Worm (Caenorhabditis elegans): Measurements from ENCODE around the gene spr-1.

The spr-1 gene

DNA sequence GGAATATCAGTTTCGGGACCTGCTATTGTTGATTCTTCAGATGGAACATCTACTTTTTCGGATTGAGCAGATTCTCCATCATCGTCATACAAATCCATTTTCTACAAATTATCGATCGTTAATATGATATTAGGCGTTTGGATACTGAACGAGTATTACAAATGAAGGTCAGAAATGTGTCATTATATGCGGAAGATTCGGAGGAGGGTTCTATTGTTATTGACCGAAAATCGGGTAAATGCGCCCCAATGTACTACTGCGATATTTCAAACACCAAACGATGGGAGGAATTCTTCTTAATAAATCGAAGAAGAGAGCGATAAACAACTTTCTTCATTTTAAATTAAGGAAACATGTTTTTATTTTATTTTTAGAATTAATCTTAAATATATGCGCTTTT is at the start of gene spr-1:
Gene spr-1 (minus strand): TSS at position 101 of the 400 bp plus-strand sequence.
- no peak for TF ChIP-seq lsl-1 (GFP tag; optimal IDR thresholded peaks at IDR 0.05)
- TF ChIP-seq F37B4.10 (GFP tag; IDR thresholded peaks at IDR 0.05), result no peak
- TF ChIP-seq lin-35 (GFP tag; optimal IDR thresholded peaks at IDR 0.05), result no peak
- TF ChIP-seq ccch-3 (GFP tag; optimal IDR thresholded peaks at IDR 0.05), result no peak
- no peak for TF ChIP-seq unc-130 (GFP tag; optimal IDR thresholded peaks at IDR 0.05)
- no peak for TF ChIP-seq Y56A3A.18 (GFP tag; IDR thresholded peaks at IDR 0.05)
- TF ChIP-seq Y67H2A.10 (GFP tag; conservative IDR thresholded peaks at IDR 0.05), result no peak
- no peak for TF ChIP-seq ama-1 (optimal IDR thresholded peaks at IDR 0.05)
- no peak for TF ChIP-seq ama-1 (GFP tag; optimal IDR thresholded peaks at IDR 0.05)
- TF ChIP-seq dox-1 (GFP tag; IDR thresholded peaks at IDR 0.05), result no peak
- no peak for TF ChIP-seq mxl-1 (tag; optimal IDR thresholded peaks at IDR 0.05)
- TF ChIP-seq attf-3 (GFP tag; conservative IDR thresholded peaks at IDR 0.05), result no peak
- no peak for TF ChIP-seq ets-4 (GFP tag; optimal IDR thresholded peaks at IDR 0.05)
- TF ChIP-seq D2030.7 (GFP tag; IDR thresholded peaks at IDR 0.05), result no peak

DNA sequence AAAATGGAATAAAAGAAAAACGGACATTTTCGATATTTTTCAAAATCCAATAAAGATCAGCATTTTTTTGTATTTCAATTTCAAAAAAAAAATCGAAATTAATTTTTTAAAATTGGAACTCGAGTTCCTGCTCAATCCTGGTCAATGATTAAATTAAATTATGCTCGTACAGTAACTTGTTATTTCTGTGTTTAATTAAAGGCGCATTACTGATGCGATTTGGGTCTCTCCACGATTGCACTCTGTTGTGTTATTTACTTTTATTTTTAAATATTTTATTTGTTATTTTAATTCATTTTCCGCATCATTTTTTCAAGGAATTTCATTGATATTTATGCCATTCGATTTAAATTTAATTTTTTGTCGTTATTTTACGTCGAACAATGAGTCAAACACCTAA is 49.1 kb upstream of the spr-1 start:
- 0 out of 2 replicates have a peak, but pooled peaks have one; percentile 25 for TF ChIP-seq hsf-1 (GFP tag; IDR thresholded peaks at IDR 0.05)
- peak; percentile 43; the same call in 1 of the 2 replicates for TF ChIP-seq madf-8 (GFP tag; conservative IDR thresholded peaks at IDR 0.05)
- TF ChIP-seq ceh-40 (GFP tag; IDR thresholded peaks at IDR 0.05), result no peak
- TF ChIP-seq ama-1 (optimal IDR thresholded peaks at IDR 0.05), result no peak
- no peak for TF ChIP-seq ama-1 (GFP tag; optimal IDR thresholded peaks at IDR 0.05)
- peak; percentile 79 for TF ChIP-seq F33H1.4 (GFP tag; IDR thresholded peaks at IDR 0.05)
- TF ChIP-seq F37B4.10 (GFP tag; IDR thresholded peaks at IDR 0.05), result no peak
- TF ChIP-seq ztf-22 (GFP tag; optimal IDR thresholded peaks at IDR 0.05), result no peak
- no peak for TF ChIP-seq lir-1 (GFP tag; conservative IDR thresholded peaks at IDR 0.05)
- TF ChIP-seq xnd-1 (tag; optimal IDR thresholded peaks at IDR 0.05), result peak; percentile 1
- peak; percentile 83 for TF ChIP-seq lsl-1 (GFP tag; optimal IDR thresholded peaks at IDR 0.05)

DNA sequence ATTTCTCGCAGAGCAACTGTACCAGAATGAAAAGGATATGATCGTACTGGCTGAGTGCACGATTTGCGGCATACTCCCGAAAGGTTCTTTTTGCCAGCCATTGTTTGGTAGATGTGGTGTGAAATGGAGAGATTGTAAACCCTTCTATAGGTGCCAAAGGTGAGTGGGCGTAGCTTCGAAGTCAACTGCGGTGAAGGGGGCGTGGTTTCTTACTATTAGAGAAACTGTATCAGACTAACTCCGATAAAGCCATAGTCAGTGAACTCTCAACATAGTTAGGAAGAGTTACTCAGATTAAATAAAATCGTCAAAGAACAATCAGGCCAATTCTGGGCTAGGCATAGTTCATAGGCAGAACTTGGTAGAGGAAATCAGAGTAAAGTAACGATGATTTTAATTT is 48.2 kb upstream of the spr-1 start, which contains the start of gene F20D6.9:
Gene F20D6.9 (minus strand): TSS at position 101 of the 400 bp plus-strand sequence.
- TF ChIP-seq F55B11.4 (tag; optimal IDR thresholded peaks at IDR 0.05; ENCODE audit: borderline replicate concordance, insufficient read depth), result no peak
- no peak for TF ChIP-seq B0336.3 (GFP tag; IDR thresholded peaks at IDR 0.05)
- TF ChIP-seq nfya-2 (GFP tag; IDR thresholded peaks at IDR 0.05), result no peak
- no peak for TF ChIP-seq C06A6.2 (GFP tag; conservative IDR thresholded peaks at IDR 0.05)
- TF ChIP-seq dpff-1 (tag; optimal IDR thresholded peaks at IDR 0.05), result no peak
- no peak for TF ChIP-seq him-1 (tag; optimal IDR thresholded peaks at IDR 0.05)
- no peak for TF ChIP-seq D2030.7 (GFP tag; IDR thresholded peaks at IDR 0.05)
- TF ChIP-seq ekl-4 (GFP tag; IDR thresholded peaks at IDR 0.05), result no peak
- no peak for TF ChIP-seq repo-1 (tag; optimal IDR thresholded peaks at IDR 0.05)
- no peak for TF ChIP-seq ceh-40 (GFP tag; IDR thresholded peaks at IDR 0.05)
- TF ChIP-seq lin-26 (GFP tag; IDR thresholded peaks at IDR 0.05), result no peak
- no peak for TF ChIP-seq zfh-2 (GFP tag; conservative IDR thresholded peaks at IDR 0.05)
- TF ChIP-seq tbx-9 (tag; optimal IDR thresholded peaks at IDR 0.05; ENCODE audit: borderline replicate concordance), result no peak
- no peak for TF ChIP-seq aptf-3 (GFP tag; IDR thresholded peaks at IDR 0.05)
- TF ChIP-seq ceh-91 (GFP tag; IDR thresholded peaks at IDR 0.05), result no peak
- TF ChIP-seq attf-3 (GFP tag; conservative IDR thresholded peaks at IDR 0.05), result no peak
- no peak for TF ChIP-seq Y56A3A.18 (GFP tag; IDR thresholded peaks at IDR 0.05)
- no peak for TF ChIP-seq F37B4.10 (GFP tag; IDR thresholded peaks at IDR 0.05)
- no peak for TF ChIP-seq madf-10 (tag; optimal IDR thresholded peaks at IDR 0.05)
- no peak for TF ChIP-seq sea-2 (GFP tag; IDR thresholded peaks at IDR 0.05)

DNA sequence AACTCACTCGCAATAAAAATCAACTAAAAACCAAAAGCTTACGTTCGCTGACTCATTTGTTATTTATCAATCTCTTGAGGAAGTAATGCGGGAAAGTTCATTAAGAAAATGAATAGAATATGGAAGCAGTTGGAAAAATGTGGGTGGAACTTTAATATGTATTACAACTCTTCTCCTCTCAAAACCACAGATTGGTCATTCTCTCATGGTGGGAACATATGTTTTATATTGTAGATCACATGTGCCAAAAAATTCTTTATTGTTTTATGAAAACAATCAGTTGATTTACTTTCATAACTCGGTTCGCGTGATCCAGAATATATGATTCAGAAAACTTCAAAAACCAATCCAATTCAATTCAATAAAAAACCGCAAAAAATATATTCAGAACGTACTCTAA is 42.5 kb upstream of the spr-1 start:
- TF ChIP-seq madf-10 (tag; optimal IDR thresholded peaks at IDR 0.05) (no peak), Y53F4B.3 (GFP tag; IDR thresholded peaks at IDR 0.05) (no peak), rpc-1 (optimal IDR thresholded peaks at IDR 0.05) (no peak), rpc-1 (tag; optimal IDR thresholded peaks at IDR 0.05) (no peak), F49E8.2 (tag; optimal IDR thresholded peaks at IDR 0.05; ENCODE audit: insufficient read depth) (no peak), F52B5.7 (tag; optimal IDR thresholded peaks at IDR 0.05) (no peak), xnd-1 (tag; optimal IDR thresholded peaks at IDR 0.05) (no peak), tlf-1 (GFP tag; optimal IDR thresholded peaks at IDR 0.05) (no peak), snpc-1.3 (tag; optimal IDR thresholded peaks at IDR 0.05; ENCODE audit: insufficient read depth) (no peak), nfya-1 (tag; optimal IDR thresholded peaks at IDR 0.05; ENCODE audit: borderline replicate concordance, insufficient read depth) (no peak), cebp-1 (GFP tag; IDR thresholded peaks at IDR 0.05) (no peak), cebp-1 (tag; optimal IDR thresholded peaks at IDR 0.05) (no peak)
